Fruit fly (Drosophila melanogaster) whole organism, wandering third instar larva: ENCODE measurements around the gene Reph.

Experiments
- Sp1 ChIP-seq: fragments of 200-800 bp; sonication (Bioruptor generic); optimal IDR thresholded peaks from 3 replicates; lab custom pipeline; 2019; ENCODE audit warnings: missing biosample characterization, mild to moderate bottlenecking, missing genetic modification characterization, moderate library complexity
- h ChIP-seq: fragments of 200-800 bp; sonication (Bioruptor generic); optimal IDR thresholded peaks from 3 replicates; lab custom pipeline; 2016; ENCODE audit warnings: missing biosample characterization, mild to moderate bottlenecking, missing genetic modification characterization
- pan ChIP-seq: fragments of >200 bp; optimal IDR thresholded peaks from 2 replicates; lab custom pipeline; 2017
- rgr ChIP-seq: fragments of 200-800 bp; sonication (Bioruptor generic); optimal IDR thresholded peaks from 3 replicates; lab custom pipeline; 2016; ENCODE audit warnings: missing biosample characterization, mild to moderate bottlenecking, missing genetic modification characterization

dm6 chr2L:3858118-3858517, 54.8 kb downstream of the Reph start:
- TF ChIP-seq rgr (GFP tag; lab: Kevin White, UChicago) (peak; percentile 49), h (GFP tag; lab: Kevin White, UChicago) (peak; percentile 59), pan (lab: Kevin White, UChicago) (no peak), Sp1 (peak; percentile 34)
